Fruit fly (Drosophila melanogaster): ENCODE data around the gene CG11760.

- TF ChIP-seq CG13775 (GFP tag; optimal IDR thresholded peaks at IDR 0.05) (no peak), CG4404 (GFP tag; IDR thresholded peaks at IDR 0.05) (no peak), CG9932 (GFP tag; IDR thresholded peaks at IDR 0.05) (no peak), CG11085 (GFP tag; IDR thresholded peaks at IDR 0.05) (no peak), zfh1 (GFP tag; IDR thresholded peaks at IDR 0.05) (no peak), fd64A (GFP tag; optimal IDR thresholded peaks at IDR 0.05) (no peak), CG4424 (GFP tag; optimal IDR thresholded peaks at IDR 0.05) (no peak)
Observed at dm6 chr3R:8697772-8698259, 21.2 kb upstream of the CG11760 start, which contains the start of gene hb.
